Fruit fly (Drosophila melanogaster): ENCODE results near the gene emb.

The emb gene

dm6 chr2L:8381508-8382036 is 21.8 kb upstream of the emb start, which contains the start of gene AlaRS (continued):
- no peak for TF ChIP-seq Antp (GFP tag; optimal IDR thresholded peaks at IDR 0.05)
- no peak for TF ChIP-seq Mes4 (GFP tag; optimal IDR thresholded peaks at IDR 0.05)
- TF ChIP-seq H15 (GFP tag; IDR thresholded peaks at IDR 0.05): no peak
- peak in 1 of 3 experiments; percentile 29 for TF ChIP-seq lola (GFP tag; optimal IDR thresholded peaks at IDR 0.05)
- peak; percentile 84 for TF ChIP-seq CG15514 (GFP tag; optimal IDR thresholded peaks at IDR 0.05)
- TF ChIP-seq CG13287 (GFP tag; IDR thresholded peaks at IDR 0.05; ENCODE audit: partially characterized antibody): peak; percentile 83
- peak; percentile 3 for TF ChIP-seq CG6813 (GFP tag; optimal IDR thresholded peaks at IDR 0.05)
- 0 out of 2 replicates have a peak, but pooled peaks have one; percentile 18 for TF ChIP-seq klu (GFP tag; IDR thresholded peaks at IDR 0.05)
- TF ChIP-seq CG3281 (GFP tag; optimal IDR thresholded peaks at IDR 0.05): peak; percentile 49
- TF ChIP-seq CG8944 (GFP tag; optimal IDR thresholded peaks at IDR 0.05): no peak
- peak; percentile 30 for TF ChIP-seq Hmr (GFP tag; optimal IDR thresholded peaks at IDR 0.05)
- TF ChIP-seq ERR (GFP tag; optimal IDR thresholded peaks at IDR 0.05): no peak
- TF ChIP-seq pnt (GFP tag; optimal IDR thresholded peaks at IDR 0.05): no peak
- peak; percentile 43 for TF ChIP-seq dm (GFP tag; optimal IDR thresholded peaks at IDR 0.05)
- TF ChIP-seq schlank (tag; optimal IDR thresholded peaks at IDR 0.05): no peak
- no peak for TF ChIP-seq D (optimal IDR thresholded peaks at IDR 0.05)
- TF ChIP-seq D (GFP tag; optimal IDR thresholded peaks at IDR 0.05): peak; percentile 19
- peak; percentile 25 for TF ChIP-seq mam (GFP tag; optimal IDR thresholded peaks at IDR 0.05)
- TF ChIP-seq CG13123 (GFP tag; optimal IDR thresholded peaks at IDR 0.05): no peak
- no peak for TF ChIP-seq Myb (GFP tag; optimal IDR thresholded peaks at IDR 0.05)
- no peak for TF ChIP-seq Ada2b (GFP tag; IDR thresholded peaks at IDR 0.05)
- no peak for TF ChIP-seq fd96Cb (tag; optimal IDR thresholded peaks at IDR 0.05)
- no peak for TF ChIP-seq sim (GFP tag; IDR thresholded peaks at IDR 0.05)
- TF ChIP-seq E2f1 (GFP tag; IDR thresholded peaks at IDR 0.05): no peak
- TF ChIP-seq CG6689 (GFP tag; IDR thresholded peaks at IDR 0.05): peak; percentile 24; the same call in 1 of the 2 replicates
- TF ChIP-seq Eip74EF (GFP tag; optimal IDR thresholded peaks at IDR 0.05): peak in 1 of 2 experiments; percentile 9
- no peak for TF ChIP-seq CG11093 (GFP tag; IDR thresholded peaks at IDR 0.05)
- TF ChIP-seq Stat92E (GFP tag; optimal IDR thresholded peaks at IDR 0.05): no peak
- no peak for TF ChIP-seq crc (GFP tag; optimal IDR thresholded peaks at IDR 0.05)
- TF ChIP-seq HLH54F (GFP tag; optimal IDR thresholded peaks at IDR 0.05): no peak
- TF ChIP-seq ash1 (GFP tag; optimal IDR thresholded peaks at IDR 0.05): no peak
- no peak for TF ChIP-seq NK7.1 (GFP tag; optimal IDR thresholded peaks at IDR 0.05)
- no peak for TF ChIP-seq CG12769 (tag; optimal IDR thresholded peaks at IDR 0.05)
- peak; percentile 8 to 26 for TF ChIP-seq dpn (GFP tag; optimal IDR thresholded peaks at IDR 0.05)
- no peak for TF ChIP-seq CG32772 (GFP tag; IDR thresholded peaks at IDR 0.05)
- TF ChIP-seq CG1024 (GFP tag; IDR thresholded peaks at IDR 0.05): no peak
- no peak for TF ChIP-seq gcm2 (GFP tag; optimal IDR thresholded peaks at IDR 0.05)
- no peak for TF ChIP-seq org-1 (GFP tag; optimal IDR thresholded peaks at IDR 0.05)
- no peak; the same call in 2 of the 3 replicates for TF ChIP-seq CG14050 (GFP tag; IDR thresholded peaks at IDR 0.05)
- no peak for TF ChIP-seq slou (GFP tag; optimal IDR thresholded peaks at IDR 0.05)
- TF ChIP-seq Lpt (GFP tag; optimal IDR thresholded peaks at IDR 0.05): no peak
- no peak for TF ChIP-seq Atf6 (GFP tag; IDR thresholded peaks at IDR 0.05)
- no peak for TF ChIP-seq CG16815 (GFP tag; optimal IDR thresholded peaks at IDR 0.05)
- TF ChIP-seq CG2116 (GFP tag; optimal IDR thresholded peaks at IDR 0.05): peak; percentile 81
- TF ChIP-seq tin (GFP tag; optimal IDR thresholded peaks at IDR 0.05): peak; percentile 19
- TF ChIP-seq CG32767 (GFP tag; IDR thresholded peaks at IDR 0.05): no peak
- no peak for TF ChIP-seq CG14014 (GFP tag; IDR thresholded peaks at IDR 0.05)
- peak; percentile 18 for TF ChIP-seq ems (GFP tag; optimal IDR thresholded peaks at IDR 0.05)
- TF ChIP-seq dmrt99B (tag; optimal IDR thresholded peaks at IDR 0.05): peak; percentile 27
- no peak for TF ChIP-seq MTF-1 (GFP tag; optimal IDR thresholded peaks at IDR 0.05; ENCODE audit: borderline replicate concordance)
